Fruit fly (Drosophila melanogaster): Measurements from ENCODE around the gene js.

The js gene

DNA sequence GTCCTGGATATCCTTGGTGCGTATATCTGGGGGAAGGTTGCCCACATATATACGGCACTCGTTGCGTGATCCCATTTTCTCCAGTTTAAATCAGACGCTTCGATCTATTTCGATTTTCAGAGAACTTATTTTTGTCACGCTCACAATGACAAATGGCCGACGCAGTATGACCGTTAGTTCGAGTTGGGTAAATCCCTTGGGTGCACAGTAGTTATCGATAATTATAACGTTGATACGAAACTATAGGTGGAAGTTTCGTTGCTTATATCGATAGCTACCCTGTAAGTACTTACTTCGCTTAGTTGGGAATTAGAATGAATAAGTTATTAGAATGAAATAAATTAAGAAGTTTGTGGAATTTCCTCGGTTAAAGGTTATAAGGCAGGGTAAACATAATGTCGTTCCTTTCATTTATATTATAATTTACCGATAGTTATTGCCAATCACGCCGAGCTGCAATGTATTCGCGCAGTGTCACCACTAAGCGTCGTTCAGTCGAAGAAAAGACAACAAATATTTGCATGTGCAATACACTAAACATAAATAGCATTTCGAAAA lies 26.2 kb downstream of the js start, which contains the start of the genes SF2 and pad (continued):
- TF ChIP-seq CG12071 (GFP tag; optimal IDR thresholded peaks at IDR 0.05), result no peak
- TF ChIP-seq CG13296 (GFP tag; optimal IDR thresholded peaks at IDR 0.05), result peak; percentile 75
- TF ChIP-seq abd-A (tag; optimal IDR thresholded peaks at IDR 0.05), result peak; percentile 85
- TF ChIP-seq slbo (GFP tag; IDR thresholded peaks at IDR 0.05), result peak; percentile 88
- TF ChIP-seq BEAF-32 (GFP tag; optimal IDR thresholded peaks at IDR 0.05), result peak; percentile 99
- TF ChIP-seq unpg (GFP tag; optimal IDR thresholded peaks at IDR 0.05), result peak; percentile 52
- TF ChIP-seq CG32532 (GFP tag; IDR thresholded peaks at IDR 0.05), result peak; percentile 73
- peak; percentile 65 for TF ChIP-seq fd3F (GFP tag; optimal IDR thresholded peaks at IDR 0.05)
- peak; percentile 78 for TF ChIP-seq CG1647 (GFP tag; optimal IDR thresholded peaks at IDR 0.05)
- no peak for TF ChIP-seq Gsc (GFP tag; IDR thresholded peaks at IDR 0.05)
- TF ChIP-seq maf-S (GFP tag; optimal IDR thresholded peaks at IDR 0.05), result peak; percentile 66
- TF ChIP-seq H2.0 (GFP tag; IDR thresholded peaks at IDR 0.05), result peak; percentile 51
- peak; percentile 77 for TF ChIP-seq sd (tag; optimal IDR thresholded peaks at IDR 0.05)
- peak; percentile 84 for TF ChIP-seq Abd-B (GFP tag; optimal IDR thresholded peaks at IDR 0.05)
- peak; percentile 75 for TF ChIP-seq Ets97D (GFP tag; optimal IDR thresholded peaks at IDR 0.05)
- TF ChIP-seq CG3847 (GFP tag; IDR thresholded peaks at IDR 0.05), result peak; percentile 84
- TF ChIP-seq grau (tag; optimal IDR thresholded peaks at IDR 0.05), result peak; percentile 84
- TF ChIP-seq corto (GFP tag; optimal IDR thresholded peaks at IDR 0.05), result no peak
- peak; percentile 96 for TF ChIP-seq CG13287 (GFP tag; IDR thresholded peaks at IDR 0.05; ENCODE audit: partially characterized antibody)
- peak; percentile 44 for TF ChIP-seq tio (GFP tag; optimal IDR thresholded peaks at IDR 0.05)
- TF ChIP-seq CG2889 (GFP tag; IDR thresholded peaks at IDR 0.05), result peak; percentile 38; the same call in 1 of the 3 replicates
- TF ChIP-seq ems (GFP tag; optimal IDR thresholded peaks at IDR 0.05), result peak; percentile 82
- TF ChIP-seq Tbp (GFP tag; optimal IDR thresholded peaks at IDR 0.05), result peak; percentile 24
- TF ChIP-seq HLH54F (GFP tag; optimal IDR thresholded peaks at IDR 0.05), result peak; percentile 87
- no peak; the same call in 1 of the 2 replicates for TF ChIP-seq Poxn (GFP tag; IDR thresholded peaks at IDR 0.05)
- peak; percentile 53 for TF ChIP-seq NK7.1 (GFP tag; optimal IDR thresholded peaks at IDR 0.05)
- peak; percentile 70 for TF ChIP-seq CG14441 (GFP tag; IDR thresholded peaks at IDR 0.05)
- TF ChIP-seq CG6654 (GFP tag; optimal IDR thresholded peaks at IDR 0.05), result no peak
- TF ChIP-seq gem (tag; optimal IDR thresholded peaks at IDR 0.05), result peak; percentile 88
- TF ChIP-seq usp (GFP tag; optimal IDR thresholded peaks at IDR 0.05), result no peak
- peak; percentile 98 for TF ChIP-seq knrl (GFP tag; IDR thresholded peaks at IDR 0.05; ENCODE audit: partially characterized antibody)
- peak; percentile 83 for TF ChIP-seq CG8924 (tag; optimal IDR thresholded peaks at IDR 0.05)
- peak; percentile 12 for TF ChIP-seq tup (GFP tag; optimal IDR thresholded peaks at IDR 0.05)
- TF ChIP-seq Hr78 (GFP tag; optimal IDR thresholded peaks at IDR 0.05), result no peak
- peak; percentile 95 for TF ChIP-seq CG12659 (GFP tag; optimal IDR thresholded peaks at IDR 0.05)
- TF ChIP-seq CG8478 (optimal IDR thresholded peaks at IDR 0.05), result no peak
- TF ChIP-seq CG31224 (GFP tag; IDR thresholded peaks at IDR 0.05), result peak; percentile 45
- TF ChIP-seq CG30403 (GFP tag; optimal IDR thresholded peaks at IDR 0.05), result peak; percentile 88
- TF ChIP-seq CG1792 (GFP tag; optimal IDR thresholded peaks at IDR 0.05), result peak; percentile 54
- TF ChIP-seq ATbp (GFP tag; optimal IDR thresholded peaks at IDR 0.05), result peak; percentile 36
- peak; percentile 95 for TF ChIP-seq MESR4 (GFP tag; optimal IDR thresholded peaks at IDR 0.05)
- peak; percentile 63 for TF ChIP-seq CG7556 (GFP tag; optimal IDR thresholded peaks at IDR 0.05)
- TF ChIP-seq CG9215 (GFP tag; IDR thresholded peaks at IDR 0.05), result peak; percentile 84
- no peak for TF ChIP-seq lov (optimal IDR thresholded peaks at IDR 0.05)
- TF ChIP-seq lov (GFP tag; IDR thresholded peaks at IDR 0.05), result no peak
- peak in 1 of 3 experiments; percentile 80 for TF ChIP-seq lola (GFP tag; optimal IDR thresholded peaks at IDR 0.05)
- TF ChIP-seq vfl (GFP tag; optimal IDR thresholded peaks at IDR 0.05), result peak; percentile 85
- TF ChIP-seq Mes4 (GFP tag; optimal IDR thresholded peaks at IDR 0.05), result peak; percentile 57
- peak; percentile 60 for TF ChIP-seq CG3838 (GFP tag; optimal IDR thresholded peaks at IDR 0.05)
- peak; percentile 68 for TF ChIP-seq CG15514 (GFP tag; optimal IDR thresholded peaks at IDR 0.05)
